Fruit fly (Drosophila melanogaster) whole organism, adult: ENCODE data around the gene Kif19A.
A peak's percentile ranks its signal among the peaks of the same experiment; 100 is the strongest.

Experiments
- CG11617 ChIP-seq: fragments of 200-800 bp; sonication (Bioruptor generic); optimal IDR thresholded peaks from 2 replicates; lab custom pipeline; 2017; ENCODE audit warnings: mild to moderate bottlenecking, missing biosample characterization, missing genetic modification reagents, missing genetic modification characterization
- CG12768 ChIP-seq: fragments of 200-800 bp; sonication (Bioruptor generic); optimal IDR thresholded peaks from 2 replicates; lab custom pipeline; 2017; ENCODE audit warnings: missing biosample characterization, missing genetic modification characterization, mild to moderate bottlenecking, moderate library complexity, missing genetic modification reagents
- CG14711 ChIP-seq: fragments of 200-800 bp; sonication (Bioruptor generic); optimal IDR thresholded peaks from 2 replicates; lab custom pipeline; 2018; ENCODE audit warnings: missing biosample characterization, mild to moderate bottlenecking, missing genetic modification characterization, moderate library complexity
- CG1620 ChIP-seq: fragments of 200-800 bp; sonication (Bioruptor generic); optimal IDR thresholded peaks from 2 replicates; lab custom pipeline; 2016; ENCODE audit warnings: missing biosample characterization, missing genetic modification characterization
- CG33017 ChIP-seq: fragments of 200-800 bp; sonication (Bioruptor generic); optimal IDR thresholded peaks from 2 replicates; lab custom pipeline; 2018; ENCODE audit warnings: missing biosample characterization, mild to moderate bottlenecking, missing genetic modification characterization, moderate library complexity
- CG5204 ChIP-seq: fragments of 200-800 bp; sonication (Bioruptor generic); optimal IDR thresholded peaks from 2 replicates; lab custom pipeline; 2016; ENCODE audit warnings: missing biosample characterization, missing genetic modification characterization
- CG7045 ChIP-seq: fragments of 200-800 bp; sonication (Bioruptor generic); optimal IDR thresholded peaks from 2 replicates; lab custom pipeline; 2017; ENCODE audit warnings: missing biosample characterization, mild to moderate bottlenecking, missing genetic modification characterization
- CG7101 ChIP-seq: fragments of 200-800 bp; sonication (Bioruptor generic); optimal IDR thresholded peaks from 2 replicates; lab custom pipeline; 2018; ENCODE audit warnings: missing biosample characterization, mild to moderate bottlenecking, missing genetic modification characterization, moderate library complexity
- Clk ChIP-seq: fragments of 200-800 bp; sonication (Bioruptor generic); optimal IDR thresholded peaks from 2 replicates; lab custom pipeline; 2017; ENCODE audit warnings: missing biosample characterization, missing genetic modification characterization
- Crg-1 ChIP-seq: fragments of 200-800 bp; sonication (Bioruptor generic); optimal IDR thresholded peaks from 2 replicates; lab custom pipeline; 2016; ENCODE audit warnings: missing biosample characterization, missing genetic modification characterization
- Hr96 ChIP-seq: fragments of 200-800 bp; sonication (Bioruptor generic); optimal IDR thresholded peaks from 2 replicates; lab custom pipeline; 2016; ENCODE audit warnings: missing biosample characterization, missing genetic modification characterization
- Mnt ChIP-seq: fragments of 200-800 bp; sonication (Bioruptor generic); optimal IDR thresholded peaks from 2 replicates; lab custom pipeline; 2016; ENCODE audit warnings: missing biosample characterization, mild to moderate bottlenecking, missing genetic modification characterization
- bab1 ChIP-seq: fragments of 200-800 bp; sonication (Bioruptor generic); optimal IDR thresholded peaks from 3 replicates; lab custom pipeline; 2019; ENCODE audit warnings: missing biosample characterization, mild to moderate bottlenecking, missing genetic modification characterization, moderate library complexity
- cic ChIP-seq: fragments of 200-800 bp; sonication (Bioruptor generic); optimal IDR thresholded peaks from 2 replicates; lab custom pipeline; 2017; ENCODE audit warnings: missing biosample characterization, mild to moderate bottlenecking, missing genetic modification characterization, moderate library complexity
- cnc ChIP-seq, 2 experiments: fragments of >200 bp; optimal IDR thresholded peaks; 2 replicates each; lab custom pipeline; 2017
- kay ChIP-seq: fragments of 200-800 bp; sonication (Bioruptor generic); peaks from one replicate; lab custom pipeline; 2016; ENCODE audit warnings: missing biosample characterization, missing genetic modification characterization, borderline replicate concordance
- ovo ChIP-seq: fragments of 200-800 bp; sonication (Bioruptor generic); optimal IDR thresholded peaks from 2 replicates; lab custom pipeline; 2016; ENCODE audit warnings: missing biosample characterization, missing genetic modification characterization
- pad ChIP-seq: fragments of 200-800 bp; sonication (Bioruptor generic); optimal IDR thresholded peaks from 3 replicates; lab custom pipeline; 2017; ENCODE audit warnings: missing biosample characterization, missing genetic modification characterization, mild to moderate bottlenecking, moderate library complexity, missing genetic modification reagents
- tj ChIP-seq: fragments of 200-800 bp; sonication (Bioruptor generic); optimal IDR thresholded peaks from 3 replicates; lab custom pipeline; 2017; ENCODE audit warnings: missing biosample characterization, mild to moderate bottlenecking, missing genetic modification characterization, moderate library complexity
- toe ChIP-seq: fragments of 200-800 bp; sonication (Bioruptor generic); optimal IDR thresholded peaks from 2 replicates; lab custom pipeline; 2016; ENCODE audit warnings: missing biosample characterization, missing genetic modification characterization

Gene Kif19A

DNA sequence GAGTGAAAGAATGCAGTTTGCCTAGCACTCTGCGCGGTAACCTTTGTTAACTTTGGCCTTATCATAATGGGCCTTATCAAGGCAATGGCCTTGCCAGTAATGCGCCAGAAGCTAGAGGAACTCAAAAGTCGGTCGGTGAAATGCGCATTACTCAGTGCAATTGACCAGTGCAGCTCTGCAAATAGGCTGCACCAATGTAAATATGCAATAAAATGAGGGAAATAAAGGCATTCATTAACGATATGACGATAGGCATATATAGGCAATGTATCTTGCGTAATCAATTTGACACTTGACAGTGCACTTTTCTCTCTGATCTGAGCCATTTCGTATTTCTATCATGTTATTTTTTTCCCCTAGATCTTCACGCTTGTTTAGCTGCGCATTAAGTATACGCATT is 48.2 kb downstream of the Kif19A start:
- TF ChIP-seq CG33017 (tag; lab: Kevin White, UChicago) (peak; percentile 7), CG12768 (GFP tag; lab: Kevin White, UChicago) (peak; percentile 87), kay (peak; percentile 64), ovo (GFP tag; lab: Kevin White, UChicago) (peak; percentile 15), Hr96 (no peak), Mnt (GFP tag; lab: Kevin White, UChicago) (peak; percentile 31), pad (GFP tag; lab: Kevin White, UChicago) (peak; percentile 6), cnc (optimal IDR thresholded peaks at IDR 0.05; lab: Kevin White, UChicago) (no peak), toe (GFP tag; lab: Kevin White, UChicago) (peak; percentile 44), CG11617 (GFP tag; lab: Kevin White, UChicago) (no peak), CG14711 (no peak), CG7101 (tag; lab: Kevin White, UChicago) (peak; percentile 38), CG5204 (GFP tag; lab: Kevin White, UChicago) (no peak), bab1 (GFP tag; lab: Kevin White, UChicago) (no peak), CG7045 (GFP tag; lab: Kevin White, UChicago) (peak; percentile 25), Clk (GFP tag; lab: Kevin White, UChicago) (peak; percentile 45), cic (GFP tag; lab: Kevin White, UChicago) (peak; percentile 74), tj (GFP tag; lab: Kevin White, UChicago) (no peak), CG1620 (peak; percentile 51), Crg-1 (GFP tag; lab: Kevin White, UChicago) (peak; percentile 77)

DNA sequence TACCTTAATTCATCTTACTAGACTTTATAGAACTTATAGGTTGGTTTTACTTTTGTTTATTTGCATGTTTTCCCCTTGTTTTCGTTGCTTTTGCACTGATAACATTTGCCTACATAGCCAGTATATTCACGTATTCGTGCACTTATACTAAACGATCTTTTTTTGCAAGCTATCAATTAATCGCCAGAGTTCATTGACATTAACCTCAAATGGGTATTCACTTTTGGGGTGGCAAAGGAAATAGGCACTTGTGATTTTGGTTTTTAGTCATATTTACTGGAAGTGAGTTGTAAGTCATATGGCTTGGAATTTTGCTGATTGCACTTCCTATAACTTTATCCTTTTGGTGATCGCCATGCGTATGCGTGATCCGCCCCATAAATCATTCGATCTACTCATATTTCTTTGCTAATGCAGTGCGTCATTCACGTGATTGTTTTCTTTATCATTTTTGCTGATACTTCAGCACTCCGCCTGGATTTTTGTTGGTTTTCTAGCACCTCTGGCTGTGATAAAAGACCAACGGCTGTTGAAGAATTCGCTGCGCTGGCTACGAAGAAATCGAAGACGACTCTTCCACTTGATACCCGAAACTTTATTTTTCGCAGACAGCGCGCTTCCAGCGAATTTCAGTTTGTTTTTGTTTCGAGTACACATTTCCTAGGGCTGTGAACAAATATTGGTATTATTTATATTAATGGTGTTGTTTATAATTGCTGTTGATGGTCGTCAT is 50.2 kb downstream of the Kif19A start:
- TF ChIP-seq tj (GFP tag; lab: Kevin White, UChicago) (peak; percentile 96), CG14711 (no peak)

- TF ChIP-seq Crg-1 (GFP tag; lab: Kevin White, UChicago) (no peak), CG5204 (GFP tag; lab: Kevin White, UChicago) (no peak), CG11617 (GFP tag; lab: Kevin White, UChicago) (no peak), ovo (GFP tag; lab: Kevin White, UChicago) (no peak), CG7101 (tag; lab: Kevin White, UChicago) (no peak), kay (no peak), Hr96 (no peak), cnc (optimal IDR thresholded peaks at IDR 0.05; lab: Kevin White, UChicago) (no peak), pad (GFP tag; lab: Kevin White, UChicago) (no peak), CG12768 (GFP tag; lab: Kevin White, UChicago) (no peak), cic (GFP tag; lab: Kevin White, UChicago) (no peak), CG1620 (no peak), Clk (GFP tag; lab: Kevin White, UChicago) (no peak), toe (GFP tag; lab: Kevin White, UChicago) (no peak), CG33017 (tag; lab: Kevin White, UChicago) (no peak), Mnt (GFP tag; lab: Kevin White, UChicago) (no peak)
Observed at dm6 chr3R:14065241-14065640, 53.0 kb downstream of the Kif19A start.

DNA sequence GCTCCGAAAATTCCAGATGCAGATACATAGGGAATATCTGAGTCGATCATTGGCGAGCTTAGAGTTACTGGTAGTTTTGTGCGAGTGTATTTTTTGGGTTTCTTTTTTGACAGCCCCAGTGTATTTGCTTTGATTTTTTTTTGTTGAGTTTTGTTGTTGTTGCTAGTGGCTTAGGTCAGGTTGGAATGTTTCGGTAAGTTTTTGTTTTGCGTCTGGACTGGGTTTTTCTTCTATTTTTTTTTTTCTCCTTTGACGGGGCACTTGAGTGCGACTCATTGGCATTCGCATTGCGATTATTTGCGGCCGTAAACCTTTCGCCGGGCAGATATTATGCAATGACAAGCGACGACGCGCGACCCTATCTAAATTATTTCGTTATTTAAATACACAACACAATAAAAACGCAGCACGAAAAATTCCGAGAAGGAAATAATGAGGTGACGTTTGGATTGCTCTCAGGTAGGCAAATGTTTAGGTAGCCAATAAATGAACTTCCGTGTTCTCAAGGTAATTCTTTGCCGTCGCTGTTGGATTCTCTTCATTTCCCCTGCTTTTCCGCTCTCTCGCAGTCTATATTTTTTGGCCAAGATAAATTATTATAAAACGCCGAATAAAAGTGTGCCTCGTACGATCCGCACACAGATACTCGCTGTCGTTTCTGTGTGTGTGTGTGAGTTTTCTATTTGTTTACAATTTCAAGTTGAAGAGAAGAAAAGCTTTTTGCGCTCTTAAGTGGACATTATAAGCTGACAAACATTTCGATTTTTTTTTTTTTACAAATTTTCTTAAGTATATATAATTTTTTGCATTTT is 53.9 kb downstream of the Kif19A start:
- TF ChIP-seq CG11617 (GFP tag; lab: Kevin White, UChicago): no peak
- peak; percentile 35 for TF ChIP-seq pad (GFP tag; lab: Kevin White, UChicago)
- peak; percentile 12 for TF ChIP-seq cic (GFP tag; lab: Kevin White, UChicago)
- no peak for TF ChIP-seq CG33017 (tag; lab: Kevin White, UChicago)
- TF ChIP-seq CG12768 (GFP tag; lab: Kevin White, UChicago): peak; percentile 4

DNA sequence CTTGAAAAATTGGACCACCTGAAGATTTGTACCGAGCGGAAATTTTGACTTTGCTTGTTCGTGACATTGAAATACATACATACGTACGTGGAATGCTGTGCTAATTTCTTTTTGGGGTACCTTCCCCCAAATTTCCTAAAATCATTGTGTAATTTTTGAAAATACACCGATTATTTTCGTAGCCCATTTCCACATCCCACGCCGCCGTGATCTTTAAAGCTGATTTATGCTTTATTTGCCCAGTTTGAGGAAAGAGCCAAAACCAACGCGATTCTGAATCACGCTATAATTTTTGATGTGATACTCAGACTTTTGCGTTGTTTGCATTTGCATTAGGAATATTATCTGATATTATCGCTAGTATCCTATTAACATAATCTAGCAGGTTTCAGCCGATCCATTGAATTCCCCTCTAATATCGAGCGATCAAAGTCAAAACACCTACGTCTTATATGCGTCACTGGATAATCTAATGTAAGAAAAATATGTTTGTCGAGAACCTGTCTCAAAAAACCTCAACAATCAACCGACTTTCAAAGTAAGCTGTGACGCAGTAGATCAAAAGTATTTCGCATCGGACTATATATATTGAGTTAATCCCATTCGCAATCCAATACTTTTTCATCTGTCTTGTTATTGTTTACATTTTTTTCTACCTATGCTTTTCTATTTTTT is 55.2 kb downstream of the Kif19A start:
- TF ChIP-seq toe (GFP tag; lab: Kevin White, UChicago) (no peak), Clk (GFP tag; lab: Kevin White, UChicago) (no peak), cic (GFP tag; lab: Kevin White, UChicago) (peak; percentile 21)
